Worm (Caenorhabditis elegans): ENCODE results near the gene C46C2.6.

Gene C46C2.6

DNA sequence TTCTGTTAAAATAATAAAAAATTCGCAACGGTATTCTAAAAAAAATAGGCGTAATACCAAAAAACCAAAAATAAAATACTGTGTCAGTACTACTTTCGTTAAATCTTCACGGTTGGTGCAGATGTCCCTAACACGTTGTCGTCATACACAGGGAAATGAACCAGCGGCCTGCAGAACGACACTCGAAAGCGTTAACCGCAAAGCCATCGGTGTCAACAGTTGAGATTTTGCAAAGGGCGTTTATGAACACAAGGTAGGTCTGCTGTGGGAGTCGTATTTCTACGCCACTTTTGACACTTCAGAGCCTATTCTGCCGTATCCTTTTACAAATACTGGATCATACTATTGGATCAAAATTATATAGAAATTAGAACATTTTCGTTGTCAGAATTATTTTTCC lies 21.0 kb upstream of the C46C2.6 start (continued):
- no peak for TF ChIP-seq ama-1 (optimal IDR thresholded peaks at IDR 0.05)
- TF ChIP-seq ama-1 (GFP tag; optimal IDR thresholded peaks at IDR 0.05), result peak; percentile 26 to 62
- peak; percentile 68 for TF ChIP-seq snpc-4 (GFP tag; optimal IDR thresholded peaks at IDR 0.05)
- peak in 3 of 4 experiments; percentile 48 to 80 (median 69) for TF ChIP-seq snpc-4 (tag; optimal IDR thresholded peaks at IDR 0.05)
- TF ChIP-seq F49E8.2 (tag; optimal IDR thresholded peaks at IDR 0.05; ENCODE audit: insufficient read depth), result peak; percentile 51
- TF ChIP-seq unc-130 (GFP tag; optimal IDR thresholded peaks at IDR 0.05), result peak; percentile 48
- TF ChIP-seq lin-40 (tag; optimal IDR thresholded peaks at IDR 0.05), result no peak
- TF ChIP-seq hlh-12 (tag; optimal IDR thresholded peaks at IDR 0.05), result peak; percentile 75
- peak; percentile 87 for TF ChIP-seq nfyb-1 (GFP tag; IDR thresholded peaks at IDR 0.05)
- peak; percentile 90 for TF ChIP-seq ZK185.1 (tag; optimal IDR thresholded peaks at IDR 0.05; ENCODE audit: poor library complexity, severe bottlenecking)
- TF ChIP-seq mes-4 (tag; optimal IDR thresholded peaks at IDR 0.05), result peak; percentile 63
- peak; percentile 30 for TF ChIP-seq F10E7.11 (tag; optimal IDR thresholded peaks at IDR 0.05)
- no peak for TF ChIP-seq lir-1 (GFP tag; conservative IDR thresholded peaks at IDR 0.05)
- TF ChIP-seq die-1 (tag; optimal IDR thresholded peaks at IDR 0.05), result peak; percentile 84
- peak; percentile 89 for TF ChIP-seq F23B12.7 (tag; optimal IDR thresholded peaks at IDR 0.05; ENCODE audit: insufficient read depth)
- no peak; the same call in 1 of the 2 replicates for TF ChIP-seq ztf-25 (GFP tag; IDR thresholded peaks at IDR 0.05)
- TF ChIP-seq athp-1 (tag; optimal IDR thresholded peaks at IDR 0.05), result no peak
- peak; percentile 80 for TF ChIP-seq snpc-1.3 (tag; optimal IDR thresholded peaks at IDR 0.05; ENCODE audit: insufficient read depth)
- peak; percentile 90 for TF ChIP-seq rpc-1 (optimal IDR thresholded peaks at IDR 0.05)
- TF ChIP-seq rpc-1 (tag; optimal IDR thresholded peaks at IDR 0.05), result peak; percentile 89
- no peak for TF ChIP-seq bed-1 (GFP tag; IDR thresholded peaks at IDR 0.05)
- peak; percentile 33 for TF ChIP-seq F22D6.2 (tag; optimal IDR thresholded peaks at IDR 0.05)
- peak; percentile 89 for TF ChIP-seq him-1 (tag; optimal IDR thresholded peaks at IDR 0.05)
- peak; percentile 98 for TF ChIP-seq tbp1 (GFP tag; optimal IDR thresholded peaks at IDR 0.05)
- no peak for TF ChIP-seq madf-6 (GFP tag; IDR thresholded peaks at IDR 0.05)
- TF ChIP-seq egl-44 (GFP tag; IDR thresholded peaks at IDR 0.05), result no peak; the same call in 1 of the 2 replicates
- TF ChIP-seq snpc-3.4 (tag; optimal IDR thresholded peaks at IDR 0.05), result peak; percentile 75
- 0 out of 2 replicates have a peak, but pooled peaks have one; percentile 62 for TF ChIP-seq ztf-28 (GFP tag; IDR thresholded peaks at IDR 0.05)
- TF ChIP-seq aptf-2 (GFP tag; conservative IDR thresholded peaks at IDR 0.05), result 0 out of 2 replicates have a peak, but pooled peaks have one; percentile 36
- TF ChIP-seq madf-10 (tag; optimal IDR thresholded peaks at IDR 0.05), result peak; percentile 72
- TF ChIP-seq ztf-26 (tag; optimal IDR thresholded peaks at IDR 0.05), result peak; percentile 27
- no peak for TF ChIP-seq pha-4 (tag; optimal IDR thresholded peaks at IDR 0.05)
- TF ChIP-seq mel-28 (tag; optimal IDR thresholded peaks at IDR 0.05; ENCODE audit: borderline replicate concordance), result no peak
- TF ChIP-seq ztf-18 (tag; optimal IDR thresholded peaks at IDR 0.05), result peak; percentile 48
- TF ChIP-seq B0019.2 (GFP tag; conservative IDR thresholded peaks at IDR 0.05), result no peak
- TF ChIP-seq hmg-1.2 (GFP tag; IDR thresholded peaks at IDR 0.05), result peak; percentile 73
- TF ChIP-seq ceh-27 (GFP tag; optimal IDR thresholded peaks at IDR 0.05), result peak; percentile 84
- peak in 1 of 2 experiments; percentile 46 for TF ChIP-seq let-607 (tag; optimal IDR thresholded peaks at IDR 0.05)
- TF ChIP-seq lsl-1 (GFP tag; optimal IDR thresholded peaks at IDR 0.05), result peak; percentile 43
- no peak for TF ChIP-seq Y53F4B.3 (GFP tag; IDR thresholded peaks at IDR 0.05)
- TF ChIP-seq snpc-1.1 (tag; optimal IDR thresholded peaks at IDR 0.05; ENCODE audit: insufficient read depth), result peak; percentile 29
- TF ChIP-seq dox-1 (GFP tag; IDR thresholded peaks at IDR 0.05), result no peak
- TF ChIP-seq B0261.1 (tag; optimal IDR thresholded peaks at IDR 0.05), result peak; percentile 86
- TF ChIP-seq let-526 (GFP tag; IDR thresholded peaks at IDR 0.05), result 0 out of 2 replicates have a peak, but pooled peaks have one; percentile 25
- TF ChIP-seq madf-8 (GFP tag; conservative IDR thresholded peaks at IDR 0.05), result 0 out of 2 replicates have a peak, but pooled peaks have one; percentile 5
- TF ChIP-seq F33H1.4 (GFP tag; IDR thresholded peaks at IDR 0.05), result peak; percentile 27; the same call in 1 of the 2 replicates

Data from whole organism, young adult.